Fruit fly (Drosophila melanogaster): Measurements from ENCODE around the gene ine.

ine gene

DNA sequence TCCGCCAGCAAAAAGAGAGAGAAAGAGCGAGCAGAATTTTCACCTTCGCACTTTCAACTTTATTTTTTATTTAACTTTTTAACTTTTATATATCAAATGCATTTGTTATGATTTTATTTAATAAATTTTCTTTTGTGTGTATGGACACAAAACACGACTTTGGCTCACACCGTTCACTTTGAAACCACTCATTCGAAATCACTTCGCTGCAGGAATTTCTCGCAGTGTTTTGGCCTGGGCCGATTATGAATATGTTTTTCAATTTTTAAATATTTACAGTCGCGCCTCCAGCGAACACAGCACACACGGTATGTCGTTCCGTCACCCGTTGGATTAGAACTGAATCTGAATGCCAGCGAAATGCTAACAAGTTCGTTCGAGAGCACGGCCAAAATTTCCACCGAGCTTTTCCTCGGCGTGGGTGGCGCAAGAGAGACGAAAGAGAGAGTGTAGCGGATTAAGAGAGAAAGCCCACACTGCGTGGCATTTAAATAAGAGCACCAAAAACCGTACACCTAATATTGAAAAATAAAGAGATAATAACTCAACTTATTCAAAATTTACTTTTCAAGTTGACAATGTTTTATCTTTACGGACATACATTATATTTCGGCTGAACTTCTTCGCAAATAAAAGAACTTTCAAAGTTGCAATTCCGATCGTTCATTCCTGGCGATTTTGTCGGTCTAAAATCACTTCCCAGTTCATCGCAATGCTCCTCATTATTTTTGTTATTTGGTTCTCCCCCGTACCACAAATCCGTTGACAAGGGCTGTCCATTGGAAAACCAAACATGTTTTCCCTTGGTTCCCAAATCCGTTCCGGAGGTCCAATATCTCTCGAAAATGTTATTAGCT, 35.7 kb downstream of the ine start, which contains the start of gene CG15431:
Gene CG15431, minus strand, starts transcription at position 402 of the 857 bp plus-strand sequence.
- no peak for TF ChIP-seq noc (tag; optimal IDR thresholded peaks at IDR 0.05)

DNA sequence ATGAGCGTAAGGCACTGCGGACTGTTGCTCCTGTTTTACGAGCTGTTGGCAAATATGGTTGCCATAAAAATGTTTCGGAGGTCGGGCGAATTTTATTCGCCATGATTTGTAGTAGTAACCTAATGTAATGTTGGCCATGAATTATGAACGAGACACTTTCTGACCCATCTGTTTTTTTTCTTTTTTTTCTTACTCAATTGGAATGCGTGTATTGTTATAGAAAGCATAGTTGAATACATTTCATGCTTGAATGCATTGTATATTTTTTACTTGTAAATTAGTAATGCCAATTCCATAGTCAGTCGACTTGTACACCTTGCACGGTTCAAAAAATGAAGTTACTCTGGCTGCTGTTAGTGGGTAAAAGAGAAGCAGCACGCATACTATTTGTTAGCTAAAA, 39.3 kb downstream of the ine start, which contains the start of gene CG43056:
Gene CG43056, plus strand, starts transcription at position 301 of the 400 bp plus-strand sequence.
- no peak for TF ChIP-seq noc (tag; optimal IDR thresholded peaks at IDR 0.05)

DNA sequence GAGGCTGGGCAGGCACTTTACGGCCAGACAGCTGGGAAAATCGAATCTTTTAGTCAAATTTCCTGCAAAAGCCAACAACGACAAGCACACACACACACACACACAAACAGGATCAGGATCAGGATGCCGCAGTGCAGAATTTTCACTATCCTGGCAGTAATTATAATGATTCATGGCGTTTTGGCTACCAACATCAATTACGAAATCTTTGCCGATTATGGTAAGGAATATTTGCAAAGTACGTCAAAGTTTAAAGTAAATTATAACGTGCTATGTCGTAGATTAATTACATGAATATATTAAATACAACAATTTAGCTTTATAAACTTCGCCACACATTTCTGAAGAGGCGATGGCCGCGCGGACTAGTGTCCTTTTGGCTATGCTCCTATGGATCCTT, 43.2 kb downstream of the ine start, which contains the start of the genes CG34177 and CG34178:
Gene CG34177, plus strand, starts transcription at position 301 of the 400 bp plus-strand sequence.
Gene CG34178, plus strand, starts transcription at position 301 of the 400 bp plus-strand sequence.
- no peak for TF ChIP-seq noc (tag; optimal IDR thresholded peaks at IDR 0.05)

DNA sequence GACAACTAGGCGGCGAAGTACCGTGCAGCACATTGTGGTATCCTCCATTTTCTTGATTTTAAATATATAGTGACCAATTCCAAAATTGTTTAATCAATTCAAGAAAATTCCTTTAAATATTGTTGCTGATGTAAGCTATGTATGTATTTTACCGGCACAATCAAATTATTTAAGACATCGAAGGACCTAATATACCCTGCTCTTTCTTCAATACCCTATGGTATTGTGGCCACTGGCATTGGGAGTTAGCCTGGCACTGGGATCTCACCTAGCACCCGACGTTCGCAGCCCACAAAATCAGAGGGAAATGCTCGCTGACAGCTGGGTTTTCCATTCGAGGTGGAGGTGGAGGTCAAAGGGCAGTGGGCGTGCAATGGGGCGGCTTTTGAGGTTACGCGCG, 54.7 kb downstream of the ine start:
- no peak for TF ChIP-seq noc (tag; optimal IDR thresholded peaks at IDR 0.05)

DNA sequence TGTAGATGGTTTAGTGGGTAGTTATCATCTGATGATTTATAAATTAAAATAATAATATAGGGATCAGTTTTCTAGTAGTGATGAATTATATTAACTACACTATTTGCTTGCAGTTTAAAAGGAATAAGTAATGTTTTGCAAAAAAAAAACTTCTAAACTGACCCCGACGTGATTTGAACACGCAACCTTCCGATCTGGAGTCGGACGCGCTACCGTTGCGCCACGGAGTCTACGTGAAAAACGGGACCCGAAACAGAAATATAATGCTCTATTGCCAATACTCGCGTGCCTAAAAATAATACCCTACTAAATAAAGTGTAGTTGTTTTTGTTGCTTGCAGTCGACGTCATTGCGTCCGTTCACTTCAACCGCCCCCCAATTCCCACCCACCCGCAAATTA, 58.0 kb downstream of the ine start:
- no peak for TF ChIP-seq noc (tag; optimal IDR thresholded peaks at IDR 0.05)
